Worm (Caenorhabditis elegans) whole organism, L4 larva: ENCODE data around the gene F55F10.3.

Experiments
- T20F7.1 ChIP-seq: fragments of 200-800 bp; sonication (Bioruptor generic); optimal IDR thresholded peaks from 2 replicates; lab custom pipeline; 2018; ENCODE audit warnings: mild to moderate bottlenecking, missing genetic modification characterization, missing compliant biosample characterization
- T26A8.4 ChIP-seq: fragments of 200-800 bp; sonication (Bioruptor generic); IDR thresholded peaks from 2 replicates; pipeline ENCODE4 v1.3.6; 2022; ENCODE audit warnings: missing genetic modification characterization, missing compliant biosample characterization
- aha-1 ChIP-seq: fragments of 150-350 bp; peaks from one replicate; lab custom pipeline; 2014; ENCODE audit warnings: missing biosample characterization, missing genetic modification characterization
- ama-1 ChIP-seq: fragments of 150-350 bp; optimal IDR thresholded peaks from 2 replicates; lab custom pipeline; 2014; ENCODE audit warnings: inconsistent platforms, mixed read lengths
- ceh-20 ChIP-seq: fragments of 200-800 bp; sonication (Bioruptor generic); IDR thresholded peaks from 2 replicates; pipeline ENCODE4 v1.3.6; 2022; ENCODE audit warnings: missing genetic modification reagents, missing genetic modification characterization, missing compliant biosample characterization
- ceh-44 ChIP-seq: fragments of 200-800 bp; sonication (Bioruptor generic); IDR thresholded peaks from 2 replicates; pipeline ENCODE4 v1.3.6; 2022; ENCODE audit warnings: missing genetic modification reagents, missing genetic modification characterization, missing compliant biosample characterization
- ces-1 ChIP-seq: fragments of 150-350 bp; sonication (generic microtip); optimal IDR thresholded peaks from 4 replicates; lab custom pipeline; 2014; ENCODE audit warnings: missing biosample characterization, missing genetic modification reagents, missing genetic modification characterization
- cey-2 ChIP-seq: sonication (generic microtip); optimal IDR thresholded peaks from 3 replicates; lab custom pipeline; 2017; ENCODE audit warnings: missing genetic modification characterization, mild to moderate bottlenecking, missing compliant biosample characterization, antibody characterized with exemption, borderline replicate concordance; ENCODE audit not compliant: insufficient read depth
- ctbp-1 ChIP-seq: fragments of 200-800 bp; sonication (Bioruptor generic); IDR thresholded peaks from 2 replicates; pipeline ENCODE4 v1.3.6; 2022; ENCODE audit warnings: missing genetic modification reagents, missing genetic modification characterization, missing compliant biosample characterization
- daf-19 ChIP-seq: fragments of 200-800 bp; sonication (Bioruptor generic); conservative IDR thresholded peaks from 2 replicates; pipeline ENCODE4 v1.3.6; 2022; ENCODE audit warnings: missing genetic modification characterization, missing compliant biosample characterization
- daf-8 ChIP-seq: fragments of 200-800 bp; sonication (Bioruptor generic); IDR thresholded peaks from 2 replicates; pipeline ENCODE4 v1.3.6; 2022; ENCODE audit warnings: missing genetic modification characterization, missing compliant biosample characterization
- dmd-6 ChIP-seq: fragments of 200-800 bp; sonication (Bioruptor generic); IDR thresholded peaks from 2 replicates; pipeline ENCODE4 v1.3.6; 2022; ENCODE audit warnings: missing genetic modification reagents, missing genetic modification characterization, missing compliant biosample characterization
- dmd-8 ChIP-seq: fragments of 200-800 bp; sonication (Bioruptor generic); IDR thresholded peaks from 2 replicates; pipeline ENCODE4 v1.3.6; 2022; ENCODE audit warnings: missing genetic modification characterization, missing compliant biosample characterization
- dpl-1 ChIP-seq: fragments of 150-350 bp; optimal IDR thresholded peaks from 2 replicates; lab custom pipeline; 2014; ENCODE audit warnings: missing biosample characterization, missing genetic modification reagents, missing genetic modification characterization
- duxl-1 ChIP-seq: sonication (generic microtip); optimal IDR thresholded peaks from 2 replicates; lab custom pipeline; 2016; ENCODE audit warnings: mild to moderate bottlenecking, missing genetic modification characterization, moderate library complexity, missing compliant biosample characterization; ENCODE audit not compliant: poor library complexity
- dve-1 ChIP-seq: sonication (generic microtip); optimal IDR thresholded peaks from 2 replicates; lab custom pipeline; 2017; ENCODE audit warnings: antibody characterized with exemption, mild to moderate bottlenecking, missing genetic modification characterization, missing compliant biosample characterization; ENCODE audit not compliant: insufficient read depth
- egl-27 ChIP-seq: sonication (generic microtip); optimal IDR thresholded peaks from 3 replicates; lab custom pipeline; 2017; ENCODE audit warnings: missing biosample characterization, missing genetic modification reagents, missing genetic modification characterization
- gei-8 ChIP-seq: fragments of 200-800 bp; sonication (Bioruptor generic); optimal IDR thresholded peaks from 2 replicates; lab custom pipeline; 2018; ENCODE audit warnings: mild to moderate bottlenecking, missing genetic modification characterization, missing compliant biosample characterization
- hif-1 ChIP-seq, 2 experiments: sonication (generic microtip); optimal IDR thresholded peaks; 2 replicates each; lab custom pipeline; 2016 to 2017; ENCODE audit warnings: missing compliant biosample characterization in 2 of 2, missing genetic modification characterization in 2 of 2, missing genetic modification reagents in 2 of 2, missing genotype in 2 of 2, mild to moderate bottlenecking in 1 of 2
- hlh-11 ChIP-seq: fragments of 200-800 bp; sonication (Bioruptor generic); optimal IDR thresholded peaks from 2 replicates; lab custom pipeline; 2018; ENCODE audit warnings: mild to moderate bottlenecking, missing genetic modification characterization, missing compliant biosample characterization
- hlh-30 ChIP-seq: sonication (generic microtip); optimal IDR thresholded peaks from 2 replicates; lab custom pipeline; 2017; ENCODE audit warnings: antibody characterized with exemption, mild to moderate bottlenecking, missing genetic modification characterization, missing compliant biosample characterization; ENCODE audit not compliant: insufficient read depth
- hmg-1.1 ChIP-seq: fragments of 200-800 bp; sonication (Bioruptor generic); IDR thresholded peaks from 2 replicates; pipeline ENCODE4 v1.3.6; 2022; ENCODE audit warnings: missing genetic modification reagents, missing genetic modification characterization, missing compliant biosample characterization
- lim-7 ChIP-seq: fragments of 200-800 bp; sonication (Bioruptor generic); IDR thresholded peaks from 2 replicates; pipeline ENCODE4 v1.3.6; 2022; ENCODE audit warnings: missing genetic modification characterization, missing compliant biosample characterization
- lin-39 ChIP-seq: fragments of 150-350 bp; optimal IDR thresholded peaks from 2 replicates; lab custom pipeline; 2014; ENCODE audit warnings: missing biosample characterization, missing genetic modification reagents, missing genetic modification characterization
- lsy-2 ChIP-seq, 2 experiments: fragments of 150-350 bp in 1 of 2; sonication (generic microtip) in 1 of 2; optimal IDR thresholded peaks; 2 replicates each; lab custom pipeline; 2014 to 2017; ENCODE audit warnings: missing biosample characterization in 2 of 2, missing genetic modification characterization in 2 of 2
- mdl-1 ChIP-seq, 2 experiments: fragments of 150-350 bp in 1 of 2; sonication (generic microtip) in 1 of 2; optimal IDR thresholded peaks; 2 replicates each; lab custom pipeline; 2014 to 2017; ENCODE audit warnings: missing biosample characterization in 2 of 2, missing genetic modification characterization in 2 of 2
- mdt-29 ChIP-seq: fragments of 200-800 bp; sonication (Bioruptor generic); IDR thresholded peaks from 2 replicates; pipeline ENCODE4 v1.3.6; 2022; ENCODE audit warnings: missing genetic modification reagents, missing genetic modification characterization, missing compliant biosample characterization
- mep-1 ChIP-seq: fragments of 150-350 bp; sonication (generic microtip); optimal IDR thresholded peaks from 3 replicates; lab custom pipeline; 2014; ENCODE audit warnings: missing biosample characterization, missing genetic modification characterization
- mes-2 ChIP-seq: sonication (generic microtip); optimal IDR thresholded peaks from 2 replicates; lab custom pipeline; 2016; ENCODE audit warnings: missing genotype, mild to moderate bottlenecking, missing genetic modification characterization, missing compliant biosample characterization; ENCODE audit not compliant: poor library complexity, severe bottlenecking
- nhr-10 ChIP-seq: fragments of 150-350 bp; optimal IDR thresholded peaks from 2 replicates; lab custom pipeline; 2014; ENCODE audit warnings: missing biosample characterization, missing genetic modification characterization
- nhr-102 ChIP-seq: sonication (generic microtip); optimal IDR thresholded peaks from 2 replicates; lab custom pipeline; 2016; ENCODE audit warnings: mild to moderate bottlenecking, missing genetic modification characterization, moderate library complexity, missing compliant biosample characterization
- nhr-25 ChIP-seq: sonication (generic microtip); optimal IDR thresholded peaks from 2 replicates; lab custom pipeline; 2017; ENCODE audit warnings: missing genetic modification characterization, mild to moderate bottlenecking, missing compliant biosample characterization, antibody characterized with exemption, moderate library complexity, borderline replicate concordance; ENCODE audit not compliant: insufficient read depth
- nhr-28 ChIP-seq: fragments of 150-350 bp; optimal IDR thresholded peaks from 2 replicates; lab custom pipeline; 2014; ENCODE audit warnings: missing biosample characterization, missing genetic modification characterization
- nhr-48 ChIP-seq: sonication (generic microtip); optimal IDR thresholded peaks from 2 replicates; lab custom pipeline; 2016; ENCODE audit warnings: mild to moderate bottlenecking, missing genetic modification characterization, missing compliant biosample characterization
- pha-4 ChIP-seq, 2 experiments: fragments of 150-350 bp in 1 of 2; fragments of 200-800 bp in 1 of 2; sonication (Bioruptor generic) in 1 of 2; IDR thresholded peaks in 1 of 2; optimal IDR thresholded peaks in 1 of 2; 2 replicates each; pipeline versions ENCODE4 v1.3.6 to Lab custom; 2014 to 2022; ENCODE audit warnings: missing genetic modification characterization in 2 of 2, missing genetic modification reagents in 2 of 2, missing biosample characterization in 1 of 2, missing compliant biosample characterization in 1 of 2
- rbr-2 ChIP-seq: sonication (generic microtip); optimal IDR thresholded peaks from 2 replicates; lab custom pipeline; 2016; ENCODE audit warnings: missing genotype, missing genetic modification characterization, missing compliant biosample characterization
- sdz-12 ChIP-seq: fragments of 200-800 bp; sonication (Bioruptor generic); optimal IDR thresholded peaks from 2 replicates; lab custom pipeline; 2018; ENCODE audit warnings: mild to moderate bottlenecking, missing genetic modification characterization, missing compliant biosample characterization
- tag-97 ChIP-seq: fragments of 200-800 bp; sonication (Bioruptor generic); IDR thresholded peaks from 2 replicates; pipeline ENCODE4 v1.3.6; 2022; ENCODE audit warnings: missing genetic modification characterization, missing compliant biosample characterization
- unc-62 ChIP-seq, 3 experiments: fragments of 150-350 bp in 1 of 3; sonication (generic microtip); optimal IDR thresholded peaks in 2 of 3; peaks in 1 of 3; 1 replicate in 1 of 3; 2 replicates in 2 of 3; lab custom pipeline; 2014 to 2017; ENCODE audit warnings: missing biosample characterization in 3 of 3, missing genetic modification characterization in 3 of 3, missing genetic modification reagents in 3 of 3, missing genotype in 1 of 3

F55F10.3 gene

DNA sequence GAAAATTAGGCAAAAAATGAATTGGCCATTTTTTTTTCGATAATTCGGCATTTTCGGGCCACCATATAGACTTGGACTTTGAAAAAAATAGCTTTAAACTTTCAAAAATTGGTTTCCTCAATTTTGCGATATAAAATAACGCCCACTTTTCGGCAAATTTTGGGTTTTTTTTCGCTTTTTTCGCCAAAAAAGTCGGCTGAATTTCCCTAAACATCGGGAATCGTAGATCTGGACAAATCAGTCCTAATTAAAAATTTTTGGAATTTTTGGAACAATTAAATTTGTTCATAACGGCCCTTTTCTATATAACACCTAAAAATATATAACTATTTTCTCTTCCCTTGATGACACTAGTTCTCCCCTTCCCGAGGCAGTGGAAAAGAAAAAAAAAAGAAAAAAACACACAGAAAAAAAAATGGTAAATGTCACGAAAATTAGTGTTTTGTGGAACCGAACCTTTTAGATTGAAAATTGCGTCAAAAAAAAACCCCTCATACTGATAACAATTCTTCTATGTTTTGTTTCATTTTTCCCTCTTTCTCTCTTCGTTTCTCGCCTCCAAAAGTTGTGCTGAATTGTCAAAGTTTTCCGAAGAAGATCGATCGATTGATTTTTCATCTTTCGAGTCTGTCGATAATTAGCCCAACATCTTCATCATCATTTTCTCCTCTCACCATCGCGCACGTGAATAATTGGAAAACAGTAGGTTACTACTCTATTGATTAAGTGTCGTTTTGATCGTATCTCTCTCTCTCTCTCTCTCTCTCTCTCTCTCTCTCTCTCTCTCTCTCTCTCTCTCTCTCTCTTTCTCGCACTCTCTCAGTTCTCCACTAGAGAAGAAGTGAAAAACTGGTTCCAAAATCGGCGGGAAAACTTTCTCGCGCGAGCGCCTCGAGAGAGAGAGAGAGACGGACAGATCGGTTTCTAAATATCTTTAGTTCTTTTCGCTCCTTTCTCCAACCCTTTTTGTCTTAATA is 40.9 kb downstream of the F55F10.3 start, which contains the start of gene Y24D9A.6 (continued):
- TF ChIP-seq unc-62 (GFP tag; optimal IDR thresholded peaks at IDR 0.05 in 1 of 2; lab: Kevin White, UChicago): peak in 1 of 2 experiments; percentile 99
- TF ChIP-seq unc-62 (tag; optimal IDR thresholded peaks at IDR 0.05; lab: Kevin White, UChicago): no peak
- TF ChIP-seq gei-8: no peak
- TF ChIP-seq nhr-28 (tag; lab: Kevin White, UChicago): peak; percentile 69
- peak; percentile 64 for TF ChIP-seq dve-1 (tag; lab: Kevin White, UChicago)
- peak; percentile 77 for TF ChIP-seq hlh-30
- peak; percentile 69; the same call in 1 of the 2 replicates for TF ChIP-seq ceh-20 (GFP tag; lab: Robert Waterston, UW)
- no peak for TF ChIP-seq egl-27 (tag; lab: Kevin White, UChicago)
- no peak for TF ChIP-seq daf-19
- peak; percentile 28; the same call in 1 of the 2 replicates for TF ChIP-seq pha-4 (GFP tag; IDR thresholded peaks at IDR 0.05; lab: Robert Waterston, UW)
- no peak for TF ChIP-seq pha-4 (tag; optimal IDR thresholded peaks at IDR 0.05; lab: Kevin White, UChicago)
- no peak for TF ChIP-seq T20F7.1
- no peak for TF ChIP-seq ces-1 (GFP tag; lab: Kevin White, UChicago)
- no peak; the same call in 1 of the 2 replicates for TF ChIP-seq mdt-29
- peak; percentile 88 for TF ChIP-seq hlh-11 (tag; lab: Kevin White, UChicago)
- TF ChIP-seq nhr-10 (tag; lab: Kevin White, UChicago): peak; percentile 27
- 0 out of 2 replicates have a peak, but pooled peaks have one; percentile 24 for TF ChIP-seq dmd-8 (GFP tag; lab: Robert Waterston, UW)
- TF ChIP-seq dmd-6 (GFP tag; lab: Robert Waterston, UW): peak; percentile 62
- TF ChIP-seq tag-97 (GFP tag; lab: Robert Waterston, UW): no peak
- TF ChIP-seq nhr-48 (tag; lab: Kevin White, UChicago): peak; percentile 11
- peak; percentile 8 to 61 for TF ChIP-seq hif-1 (tag; optimal IDR thresholded peaks at IDR 0.05; lab: Kevin White, UChicago)

DNA sequence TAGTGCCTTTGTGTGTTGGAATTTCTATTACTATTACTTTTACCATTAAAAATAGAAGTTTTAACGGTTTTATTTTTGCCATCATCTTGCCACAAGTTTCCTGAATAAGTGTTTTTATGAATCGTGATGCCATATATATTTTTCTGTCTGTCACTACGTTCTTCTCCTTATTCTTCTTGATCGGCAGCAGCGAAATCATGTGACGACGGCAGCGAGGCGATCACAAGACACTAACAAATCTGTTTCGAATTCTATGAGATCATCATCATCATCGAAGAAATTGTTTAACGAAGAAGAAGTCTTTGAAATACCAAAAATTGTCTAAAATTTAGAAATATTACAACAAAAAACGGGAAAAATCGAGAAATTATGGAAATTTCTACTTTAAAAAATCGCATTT is 42.7 kb downstream of the F55F10.3 start:
- TF ChIP-seq hlh-11 (tag; lab: Kevin White, UChicago) (peak; percentile 67), mep-1 (tag; lab: Kevin White, UChicago) (peak; percentile 66), dve-1 (tag; lab: Kevin White, UChicago) (peak; percentile 66), lsy-2 (tag; optimal IDR thresholded peaks at IDR 0.05; lab: Kevin White, UChicago) (peak in 1 of 2 experiments; percentile 52), ctbp-1 (GFP tag; lab: Robert Waterston, UW) (no peak), pha-4 (GFP tag; IDR thresholded peaks at IDR 0.05; lab: Robert Waterston, UW) (no peak), pha-4 (tag; optimal IDR thresholded peaks at IDR 0.05; lab: Kevin White, UChicago) (no peak), nhr-10 (tag; lab: Kevin White, UChicago) (no peak), nhr-28 (tag; lab: Kevin White, UChicago) (peak; percentile 60), hif-1 (tag; optimal IDR thresholded peaks at IDR 0.05; lab: Kevin White, UChicago) (peak in 1 of 2 experiments; percentile 3), T20F7.1 (peak; percentile 18), nhr-25 (tag; lab: Kevin White, UChicago) (peak; percentile 4), hlh-30 (peak; percentile 91), ceh-44 (no peak), aha-1 (tag; lab: Kevin White, UChicago) (peak; percentile 32), cey-2 (tag; lab: Kevin White, UChicago) (no peak), mdl-1 (tag; optimal IDR thresholded peaks at IDR 0.05; lab: Kevin White, UChicago) (peak in 1 of 2 experiments; percentile 28), dpl-1 (GFP tag; lab: Kevin White, UChicago) (peak; percentile 20)
- TF ChIP-seq, all 104 proteins: peak for 12

DNA sequence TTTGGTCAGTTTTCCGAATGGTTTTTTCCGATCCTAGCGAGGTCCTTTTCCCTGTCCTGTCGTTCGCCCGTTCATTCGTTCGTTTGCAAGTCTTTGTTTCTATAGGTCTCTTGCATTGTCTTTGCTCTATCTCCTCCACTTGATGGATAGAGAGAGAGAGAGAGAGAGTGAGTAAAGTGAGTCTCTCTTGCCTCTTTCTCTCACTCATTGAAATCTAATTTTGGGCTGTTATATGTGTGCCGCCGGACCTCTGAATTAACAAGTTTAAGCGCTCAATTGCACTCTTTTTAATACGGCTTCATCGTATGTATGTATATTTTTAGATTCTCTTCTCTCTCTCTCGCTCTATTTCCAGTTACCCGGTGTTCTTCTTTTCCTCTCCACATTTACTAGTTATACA is 44.1 kb downstream of the F55F10.3 start:
- 0 out of 2 replicates have a peak, but pooled peaks have one; percentile 16 for TF ChIP-seq hmg-1.1
- 0 out of 2 replicates have a peak, but pooled peaks have one; percentile 12 for TF ChIP-seq lim-7 (GFP tag; lab: Robert Waterston, UW)
- no peak for TF ChIP-seq sdz-12
- no peak for TF ChIP-seq mes-2
- no peak for TF ChIP-seq lin-39
- peak; percentile 12 for TF ChIP-seq rbr-2 (tag; lab: Kevin White, UChicago)
- TF ChIP-seq nhr-25 (tag; lab: Kevin White, UChicago): peak; percentile 37
- peak; percentile 31; the same call in 1 of the 2 replicates for TF ChIP-seq T26A8.4 (GFP tag; lab: Robert Waterston, UW)
- peak; percentile 73 for TF ChIP-seq ces-1 (GFP tag; lab: Kevin White, UChicago)
- no peak for TF ChIP-seq nhr-102
- no peak for TF ChIP-seq duxl-1 (tag; lab: Kevin White, UChicago)
- peak in 1 of 2 experiments; percentile 48 for TF ChIP-seq unc-62 (GFP tag; optimal IDR thresholded peaks at IDR 0.05 in 1 of 2; lab: Kevin White, UChicago)
- TF ChIP-seq unc-62 (tag; optimal IDR thresholded peaks at IDR 0.05; lab: Kevin White, UChicago): no peak
- TF ChIP-seq lsy-2 (tag; optimal IDR thresholded peaks at IDR 0.05; lab: Kevin White, UChicago): peak in 1 of 2 experiments; percentile 3
- TF ChIP-seq ceh-44: no peak
- TF ChIP-seq ctbp-1 (GFP tag; lab: Robert Waterston, UW): 0 out of 2 replicates have a peak, but pooled peaks have one; percentile 41
- TF ChIP-seq daf-8 (GFP tag; lab: Robert Waterston, UW): no peak
- TF ChIP-seq ama-1 (lab: Kevin White, UChicago): peak; percentile 33
- peak; percentile 3 for TF ChIP-seq nhr-28 (tag; lab: Kevin White, UChicago)
